Worm (Caenorhabditis elegans): ENCODE results near the gene T22B7.7.

DNA sequence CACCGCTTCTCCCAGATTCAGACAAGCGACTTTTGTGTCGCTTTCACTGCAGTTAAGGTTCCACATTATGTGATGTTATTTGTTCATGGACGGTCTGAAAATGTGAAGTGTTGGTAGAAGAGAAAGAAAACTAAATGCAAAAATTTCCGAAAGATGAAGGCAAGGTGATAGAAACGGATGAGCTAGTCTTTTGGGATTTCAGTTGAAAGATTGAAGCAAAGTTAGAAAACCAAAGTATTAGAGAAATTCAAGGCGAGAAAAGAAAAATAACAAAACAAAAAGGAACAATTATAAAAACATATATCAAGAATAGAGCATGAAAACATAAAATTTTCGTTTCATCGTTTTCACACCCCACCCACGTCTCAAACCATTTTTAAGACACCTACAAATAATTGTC is 42.7 kb downstream of the T22B7.7 start, which contains the start of gene octr-1:
- TF ChIP-seq ceh-36 (tag; optimal IDR thresholded peaks at IDR 0.05), result no peak
- TF ChIP-seq flt-1 (GFP tag; IDR thresholded peaks at IDR 0.05), result no peak
- no peak for TF ChIP-seq ceh-13 (GFP tag; optimal IDR thresholded peaks at IDR 0.05)
- no peak for TF ChIP-seq hnd-1 (tag; optimal IDR thresholded peaks at IDR 0.05)
- TF ChIP-seq B0310.2 (tag; optimal IDR thresholded peaks at IDR 0.05), result no peak
- no peak for TF ChIP-seq ama-1 (optimal IDR thresholded peaks at IDR 0.05)
- no peak for TF ChIP-seq tra-4 (tag; optimal IDR thresholded peaks at IDR 0.05)
- no peak for TF ChIP-seq aly-1 (tag; optimal IDR thresholded peaks at IDR 0.05)
- no peak for TF ChIP-seq hmbx-1 (tag; optimal IDR thresholded peaks at IDR 0.05)
- no peak for TF ChIP-seq tbx-11 (GFP tag; IDR thresholded peaks at IDR 0.05)
- no peak for TF ChIP-seq pes-1 (GFP tag; IDR thresholded peaks at IDR 0.05)
- TF ChIP-seq tbx-37 (GFP tag; conservative IDR thresholded peaks at IDR 0.05), result no peak
- no peak for TF ChIP-seq sea-1 (GFP tag; conservative IDR thresholded peaks at IDR 0.05)
- TF ChIP-seq hmg-4 (GFP tag; optimal IDR thresholded peaks at IDR 0.05), result no peak

Measured in whole organism, early embryonic.